Fruit fly (Drosophila melanogaster) whole organism, adult: ENCODE measurements around the gene tow.

ENCODE experiments used
- CG11617 ChIP-seq: fragments of 200-800 bp; sonication (Bioruptor generic); optimal IDR thresholded peaks from 2 replicates; lab custom pipeline; 2017; ENCODE audit warnings: mild to moderate bottlenecking, missing biosample characterization, missing genetic modification reagents, missing genetic modification characterization
- CG5204 ChIP-seq: fragments of 200-800 bp; sonication (Bioruptor generic); optimal IDR thresholded peaks from 2 replicates; lab custom pipeline; 2016; ENCODE audit warnings: missing biosample characterization, missing genetic modification characterization
- Mnt ChIP-seq: fragments of 200-800 bp; sonication (Bioruptor generic); optimal IDR thresholded peaks from 2 replicates; lab custom pipeline; 2016; ENCODE audit warnings: missing biosample characterization, mild to moderate bottlenecking, missing genetic modification characterization
- bab1 ChIP-seq: fragments of 200-800 bp; sonication (Bioruptor generic); optimal IDR thresholded peaks from 3 replicates; lab custom pipeline; 2019; ENCODE audit warnings: missing biosample characterization, mild to moderate bottlenecking, missing genetic modification characterization, moderate library complexity

tow gene

DNA sequence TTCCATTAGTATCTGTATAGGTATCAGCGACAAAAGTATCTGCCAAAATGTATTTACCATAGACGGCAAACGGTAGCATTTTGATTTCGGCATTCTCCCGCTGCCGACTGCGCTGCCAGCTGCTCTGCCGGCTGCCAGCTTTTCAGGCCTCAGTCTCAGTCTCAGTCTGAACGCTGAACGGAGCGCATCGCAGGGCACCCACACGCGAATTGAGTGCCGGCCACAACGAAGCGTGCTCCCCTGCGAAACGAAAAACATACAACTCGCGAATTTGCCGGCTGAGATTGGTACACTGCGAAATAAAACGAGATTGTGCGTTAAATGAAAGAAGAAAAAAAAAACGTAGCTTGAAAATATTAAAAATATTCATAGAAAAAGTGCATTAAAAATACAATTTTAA is 56.0 kb downstream of the tow start, which contains the start of gene Mp:
Gene Mp (plus strand): TSS at position 152 of the 400 bp plus-strand sequence.
- TF ChIP-seq CG11617 (GFP tag; lab: Kevin White, UChicago) (no peak), CG5204 (no peak), bab1 (GFP tag; lab: Kevin White, UChicago) (peak; percentile 12), Mnt (peak; percentile 78)
